Fruit fly (Drosophila melanogaster) whole organism: ENCODE measurements around the gene CG9673.

ENCODE experiments used
- CG8478 ChIP-seq: fragments of >200 bp; optimal IDR thresholded peaks from 2 replicates; lab custom pipeline; 2018; ENCODE audit warnings: inconsistent platforms
- EcR ChIP-seq, 2 experiments: fragments of >200 bp; optimal IDR thresholded peaks; 2 replicates each; lab custom pipeline; 2017; ENCODE audit warnings: missing biosample characterization in 2 of 2, missing genetic modification characterization in 2 of 2, missing genetic modification reagents in 2 of 2
- psq ChIP-seq: fragments of >200 bp; optimal IDR thresholded peaks from 2 replicates; lab custom pipeline; 2017
- usp ChIP-seq: fragments of >200 bp; optimal IDR thresholded peaks from 2 replicates; lab custom pipeline; 2017; ENCODE audit warnings: missing biosample characterization, missing genetic modification characterization, mixed read lengths

DNA sequence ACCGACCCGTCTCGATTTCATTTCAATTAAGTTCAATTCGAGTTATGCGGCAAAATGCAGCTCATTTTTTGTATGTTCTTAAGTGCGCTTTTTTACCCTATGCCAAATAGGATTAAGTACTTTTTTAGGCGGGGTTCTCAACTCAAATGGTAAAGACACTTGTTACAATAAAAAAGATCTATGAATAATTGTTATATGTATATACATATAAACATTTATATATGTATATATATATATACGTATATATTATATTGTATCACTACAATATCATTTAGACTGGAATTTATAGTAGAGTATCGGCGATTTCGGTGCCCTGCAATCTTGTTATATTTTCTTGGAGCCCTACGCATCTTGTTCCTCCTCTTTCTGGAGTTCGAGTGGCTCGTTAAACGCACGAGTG, 13.7 kb downstream of the CG9673 start:
- no peak for TF ChIP-seq usp (GFP tag; lab: Kevin White, UChicago)
- TF ChIP-seq CG8478: no peak
- TF ChIP-seq psq (lab: Kevin White, UChicago): no peak
- TF ChIP-seq EcR (GFP tag; optimal IDR thresholded peaks at IDR 0.05; lab: Kevin White, UChicago): no peak
